Worm (Caenorhabditis elegans) whole organism, mixed stage, embryonic: ENCODE results near the gene npp-26.

ENCODE experiments used
- M03D4.4 ChIP-seq: sonication (generic microtip); optimal IDR thresholded peaks from 2 replicates; lab custom pipeline; 2017; ENCODE audit warnings: mild to moderate bottlenecking, missing genetic modification characterization, missing compliant biosample characterization
- bed-3 ChIP-seq: fragments of 200-800 bp; sonication (Bioruptor generic); optimal IDR thresholded peaks from 3 replicates; lab custom pipeline; 2018; ENCODE audit warnings: mild to moderate bottlenecking, missing genetic modification characterization, moderate library complexity, missing compliant biosample characterization
- blmp-1 ChIP-seq: fragments of 150-350 bp; optimal IDR thresholded peaks from 2 replicates; lab custom pipeline; 2014; ENCODE audit warnings: missing biosample characterization, missing genetic modification characterization
- ceh-39 ChIP-seq: fragments of 150-350 bp; optimal IDR thresholded peaks from 2 replicates; lab custom pipeline; 2014; ENCODE audit warnings: missing biosample characterization, missing genetic modification characterization
- ceh-43 ChIP-seq: fragments of 200-800 bp; sonication (Bioruptor generic); optimal IDR thresholded peaks from 2 replicates; lab custom pipeline; 2018; ENCODE audit warnings: mild to moderate bottlenecking, missing genetic modification characterization, moderate library complexity, missing compliant biosample characterization
- ceh-83 ChIP-seq: fragments of 200-800 bp; sonication (Bioruptor generic); optimal IDR thresholded peaks from 2 replicates; lab custom pipeline; 2018; ENCODE audit warnings: mild to moderate bottlenecking, missing genetic modification characterization, missing compliant biosample characterization
- ces-1 ChIP-seq: fragments of 150-350 bp; optimal IDR thresholded peaks from 2 replicates; lab custom pipeline; 2014; ENCODE audit warnings: missing biosample characterization, missing genetic modification reagents, missing genetic modification characterization
- drap-1 ChIP-seq: fragments of 200-800 bp; sonication (Bioruptor generic); optimal IDR thresholded peaks from 3 replicates; lab custom pipeline; 2018; ENCODE audit warnings: mild to moderate bottlenecking, missing genetic modification characterization, missing compliant biosample characterization
- elt-1 ChIP-seq: sonication (generic microtip); optimal IDR thresholded peaks from 2 replicates; lab custom pipeline; 2017; ENCODE audit warnings: missing genetic modification characterization, mild to moderate bottlenecking, missing compliant biosample characterization, antibody characterized with exemption, moderate library complexity, borderline replicate concordance; ENCODE audit not compliant: insufficient read depth
- elt-3 ChIP-seq: fragments of 150-350 bp; optimal IDR thresholded peaks from 2 replicates; lab custom pipeline; 2014; ENCODE audit warnings: missing biosample characterization, missing genetic modification characterization
- flh-1 ChIP-seq: fragments of 200-800 bp; sonication (Bioruptor generic); optimal IDR thresholded peaks from 2 replicates; lab custom pipeline; 2018; ENCODE audit warnings: mild to moderate bottlenecking, missing genetic modification characterization, moderate library complexity, missing compliant biosample characterization
- ham-2 ChIP-seq: fragments of 200-800 bp; sonication (Bioruptor generic); optimal IDR thresholded peaks from 2 replicates; lab custom pipeline; 2018; ENCODE audit warnings: mild to moderate bottlenecking, missing genetic modification characterization, missing compliant biosample characterization
- hlh-1 ChIP-seq: fragments of 150-350 bp; optimal IDR thresholded peaks from 2 replicates; lab custom pipeline; 2014; ENCODE audit warnings: missing biosample characterization, missing genetic modification reagents, missing genetic modification characterization
- lin-13 ChIP-seq: fragments of 150-350 bp; optimal IDR thresholded peaks from 2 replicates; lab custom pipeline; 2014; ENCODE audit warnings: missing biosample characterization, missing genetic modification characterization
- lin-32 ChIP-seq: fragments of 200-800 bp; sonication (Bioruptor generic); optimal IDR thresholded peaks from 2 replicates; lab custom pipeline; 2018; ENCODE audit warnings: mild to moderate bottlenecking, missing genetic modification characterization, missing compliant biosample characterization
- lsy-2 ChIP-seq: fragments of 150-350 bp; optimal IDR thresholded peaks from 2 replicates; lab custom pipeline; 2014; ENCODE audit warnings: missing biosample characterization, missing genetic modification characterization
- mab-5 ChIP-seq: fragments of 150-350 bp; optimal IDR thresholded peaks from 2 replicates; lab custom pipeline; 2014; ENCODE audit warnings: missing biosample characterization, missing genetic modification characterization
- mep-1 ChIP-seq: fragments of 150-350 bp; optimal IDR thresholded peaks from 2 replicates; lab custom pipeline; 2017; ENCODE audit warnings: missing biosample characterization, missing genetic modification reagents, missing genetic modification characterization, inconsistent platforms
- mls-2 ChIP-seq: sonication (generic microtip); optimal IDR thresholded peaks from 2 replicates; lab custom pipeline; 2016; ENCODE audit warnings: mild to moderate bottlenecking, missing genetic modification characterization, moderate library complexity, missing compliant biosample characterization
- nhr-2 ChIP-seq: fragments of 150-350 bp; optimal IDR thresholded peaks from 2 replicates; lab custom pipeline; 2014; ENCODE audit warnings: missing biosample characterization, missing genetic modification characterization
- nhr-237 ChIP-seq: fragments of 150-350 bp; optimal IDR thresholded peaks from 2 replicates; lab custom pipeline; 2014; ENCODE audit warnings: missing biosample characterization, missing genetic modification characterization
- nhr-76 ChIP-seq: sonication (generic microtip); optimal IDR thresholded peaks from 2 replicates; lab custom pipeline; 2017; ENCODE audit warnings: missing biosample characterization, missing genetic modification characterization
- snpc-4 ChIP-seq: fragments of 150-350 bp; optimal IDR thresholded peaks from 2 replicates; lab custom pipeline; 2014; ENCODE audit warnings: missing biosample characterization, missing genetic modification characterization
- tbx-8 ChIP-seq: fragments of 200-800 bp; sonication (Bioruptor generic); optimal IDR thresholded peaks from 2 replicates; lab custom pipeline; 2018; ENCODE audit warnings: mild to moderate bottlenecking, missing genetic modification characterization, moderate library complexity, missing compliant biosample characterization
- unc-120 ChIP-seq: sonication (generic microtip); optimal IDR thresholded peaks from 2 replicates; lab custom pipeline; 2017; ENCODE audit warnings: missing genetic modification characterization, missing compliant biosample characterization; ENCODE audit not compliant: poor library complexity, severe bottlenecking
- unc-39 ChIP-seq: fragments of 150-350 bp; optimal IDR thresholded peaks from 2 replicates; lab custom pipeline; 2014; ENCODE audit warnings: missing biosample characterization, missing genetic modification characterization
- unc-62 ChIP-seq: fragments of 150-350 bp; optimal IDR thresholded peaks from 2 replicates; lab custom pipeline; 2014; ENCODE audit warnings: missing biosample characterization, missing genetic modification reagents, missing genetic modification characterization
- zip-8 ChIP-seq: fragments of 150-350 bp; optimal IDR thresholded peaks from 2 replicates; lab custom pipeline; 2014; ENCODE audit warnings: missing biosample characterization, missing genetic modification characterization
- ztf-11 ChIP-seq: fragments of 150-350 bp; optimal IDR thresholded peaks from 2 replicates; lab custom pipeline; 2014; ENCODE audit warnings: missing biosample characterization, missing genetic modification characterization

Gene npp-26

DNA sequence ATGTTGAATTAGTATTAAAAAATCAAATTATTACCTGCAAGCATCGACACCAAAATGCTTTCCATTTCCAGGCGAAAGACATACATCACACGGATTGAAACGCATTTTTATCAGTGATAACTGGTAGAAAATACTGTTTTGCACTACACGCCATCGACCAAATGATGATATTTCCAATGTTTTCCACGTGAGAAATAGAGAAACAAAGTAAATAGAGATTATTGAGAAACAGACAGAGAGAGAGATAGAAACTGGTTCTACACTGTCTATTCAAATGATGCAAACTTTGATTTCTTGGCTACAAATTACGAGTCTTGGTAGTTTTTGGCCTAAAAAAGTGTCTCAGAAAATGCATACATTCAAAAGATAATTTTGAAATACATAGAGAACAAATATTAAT is 23.8 kb downstream of the npp-26 start, which contains the start of gene nhr-104:
nhr-104 (minus strand) TSS at position 361 of the 400 bp plus-strand sequence.
- TF ChIP-seq unc-39 (tag; lab: Kevin White, UChicago) (no peak), nhr-237 (tag; lab: Kevin White, UChicago) (peak; percentile 22)

DNA sequence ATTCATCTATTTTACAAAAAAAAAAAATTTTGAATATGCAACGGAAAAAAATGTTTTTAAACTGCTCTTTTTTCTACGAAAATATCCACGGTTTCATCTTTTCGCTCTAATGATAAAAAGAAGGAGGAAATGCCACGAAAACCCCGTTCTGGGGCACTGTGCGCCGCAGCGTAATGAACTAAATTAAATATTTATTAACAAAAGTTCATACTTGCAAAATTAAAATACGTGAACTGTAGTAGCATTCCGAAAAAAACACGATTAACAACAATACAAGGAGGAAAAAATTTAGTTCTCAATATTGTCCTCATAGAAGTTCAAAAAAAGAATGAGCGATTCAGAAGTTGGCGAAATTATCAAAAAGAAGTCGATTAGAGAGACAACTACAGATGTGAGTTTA is 24.9 kb downstream of the npp-26 start, which contains the start of gene R11E3.1:
R11E3.1 (plus strand) TSS at position 301 of the 400 bp plus-strand sequence.
- TF ChIP-seq drap-1 (GFP tag; lab: Kevin White, UChicago), result no peak
- no peak for TF ChIP-seq mls-2 (tag; lab: Kevin White, UChicago)
- no peak for TF ChIP-seq ztf-11 (tag; lab: Kevin White, UChicago)
- no peak for TF ChIP-seq nhr-237 (tag; lab: Kevin White, UChicago)
- TF ChIP-seq M03D4.4 (tag; lab: Kevin White, UChicago), result no peak
- no peak for TF ChIP-seq unc-39 (tag; lab: Kevin White, UChicago)
- no peak for TF ChIP-seq tbx-8 (GFP tag; lab: Kevin White, UChicago)
- TF ChIP-seq elt-1 (tag; lab: Kevin White, UChicago), result no peak
- no peak for TF ChIP-seq unc-120 (tag; lab: Kevin White, UChicago)
- no peak for TF ChIP-seq blmp-1 (tag; lab: Kevin White, UChicago)
- TF ChIP-seq snpc-4 (tag; lab: Kevin White, UChicago), result no peak

DNA sequence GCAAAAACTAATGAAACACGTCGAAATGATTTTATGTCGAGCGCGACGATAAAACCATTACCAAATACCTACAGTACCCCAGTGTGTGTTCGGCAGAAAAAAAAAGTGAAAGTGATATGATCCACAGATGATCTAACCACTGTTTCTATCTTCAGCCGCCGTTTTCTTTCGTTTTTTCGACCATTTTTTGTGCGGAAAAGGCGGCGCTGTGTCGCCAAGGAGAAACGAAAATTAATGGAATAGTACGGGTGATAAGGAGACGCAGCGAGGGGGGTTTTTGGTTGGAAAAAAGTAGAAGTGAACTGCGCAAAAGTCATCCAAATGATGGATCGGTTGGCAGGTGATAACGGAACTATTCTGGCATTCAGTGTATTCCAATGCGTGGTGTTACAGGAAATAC is 30.6 kb downstream of the npp-26 start:
- TF ChIP-seq tbx-8 (GFP tag; lab: Kevin White, UChicago) (no peak), flh-1 (GFP tag; lab: Kevin White, UChicago) (no peak), hlh-1 (tag; lab: Kevin White, UChicago) (no peak), nhr-76 (no peak), lin-32 (GFP tag; lab: Kevin White, UChicago) (no peak), elt-1 (tag; lab: Kevin White, UChicago) (no peak), ceh-39 (tag; lab: Kevin White, UChicago) (no peak), drap-1 (GFP tag; lab: Kevin White, UChicago) (no peak), elt-3 (tag; lab: Kevin White, UChicago) (no peak), unc-39 (tag; lab: Kevin White, UChicago) (no peak), bed-3 (no peak), ces-1 (GFP tag; lab: Kevin White, UChicago) (no peak), lin-13 (tag; lab: Kevin White, UChicago) (no peak), zip-8 (tag; lab: Kevin White, UChicago) (no peak), nhr-2 (tag; lab: Kevin White, UChicago) (no peak), nhr-237 (tag; lab: Kevin White, UChicago) (no peak), ceh-43 (no peak), unc-62 (no peak), lsy-2 (tag; lab: Kevin White, UChicago) (no peak), mls-2 (tag; lab: Kevin White, UChicago) (no peak)
- TF ChIP-seq, all 35 proteins: peak for 0

DNA sequence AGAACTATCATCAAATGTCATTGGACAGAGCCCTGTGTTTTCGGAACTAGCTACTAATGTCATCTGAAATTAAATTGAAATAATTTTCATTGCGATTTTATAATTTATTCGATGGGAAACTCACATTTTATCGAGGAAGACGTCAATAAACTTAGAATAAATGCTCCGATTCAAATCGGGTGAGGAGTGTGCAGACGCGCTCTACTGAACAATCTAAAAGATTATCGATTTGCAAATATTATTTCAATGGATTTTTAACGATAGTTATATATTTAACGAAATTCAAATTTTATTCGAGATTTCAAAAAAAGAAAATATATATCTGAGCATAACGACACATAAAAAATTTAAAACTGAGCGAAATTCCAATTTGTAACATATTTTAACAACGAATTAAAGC is 34.6 kb downstream of the npp-26 start, which contains the start of gene eor-1:
eor-1 (minus strand) TSS at position 65 of the 400 bp plus-strand sequence.
- TF ChIP-seq tbx-8 (GFP tag; lab: Kevin White, UChicago) (no peak), ceh-83 (GFP tag; lab: Kevin White, UChicago) (peak; percentile 14), ztf-11 (tag; lab: Kevin White, UChicago) (no peak), ces-1 (GFP tag; lab: Kevin White, UChicago) (peak; percentile 63), lsy-2 (tag; lab: Kevin White, UChicago) (peak; percentile 31), nhr-237 (tag; lab: Kevin White, UChicago) (peak; percentile 12), mep-1 (peak; percentile 0), bed-3 (no peak), lin-32 (GFP tag; lab: Kevin White, UChicago) (no peak), ceh-39 (tag; lab: Kevin White, UChicago) (peak; percentile 89)

DNA sequence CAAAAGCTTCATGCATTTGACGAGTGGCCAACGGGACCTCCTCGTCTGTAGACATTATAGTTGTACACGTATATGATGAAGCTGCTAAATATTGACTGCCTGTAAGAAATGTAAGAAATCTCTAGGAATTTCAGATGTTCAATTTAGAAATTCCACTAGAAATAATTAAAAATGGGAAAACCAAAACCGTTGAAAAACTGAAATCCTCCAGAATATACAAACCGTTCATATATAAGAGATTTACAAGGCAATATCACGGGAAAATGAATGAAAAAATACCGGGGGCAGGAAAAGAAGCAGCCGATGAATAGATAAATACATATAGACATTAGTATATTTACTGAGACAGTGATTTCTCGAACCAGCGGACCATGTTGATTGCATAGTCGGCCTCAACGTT is 38.0 kb downstream of the npp-26 start, which contains the start of gene dpf-7:
dpf-7 (minus strand) TSS at position 101 of the 400 bp plus-strand sequence.
- no peak for TF ChIP-seq ztf-11 (tag; lab: Kevin White, UChicago)
- TF ChIP-seq nhr-237 (tag; lab: Kevin White, UChicago), result no peak
- no peak for TF ChIP-seq elt-3 (tag; lab: Kevin White, UChicago)
- no peak for TF ChIP-seq nhr-2 (tag; lab: Kevin White, UChicago)
- no peak for TF ChIP-seq mab-5
- TF ChIP-seq ham-2 (GFP tag; lab: Kevin White, UChicago), result no peak
- TF ChIP-seq ces-1 (GFP tag; lab: Kevin White, UChicago), result no peak
- TF ChIP-seq ceh-43, result no peak
- TF ChIP-seq snpc-4 (tag; lab: Kevin White, UChicago), result no peak
- TF ChIP-seq unc-120 (tag; lab: Kevin White, UChicago), result no peak
- TF ChIP-seq, all 35 proteins: peak for 0
